Comparison of ENCODE assay signal across 3 worm cellular contexts in genomic region chrII:11155400-11155799, ce11.
A peak's percentile ranks its signal among the peaks of the same experiment; 100 is the strongest.
TF ChIP-seq lines count a peak whose summit lies in the region.

No protein-coding gene starts in this region.

TF ChIP-seq in whole organism, L2 larva, 48 proteins besides CTCF, POLR2A, EP300 and RAD21:
- TF ChIP-seq elt-1 (tag; optimal IDR thresholded peaks at IDR 0.05; lab: Kevin White, UChicago), result no peak
- peak; percentile 8 for TF ChIP-seq fos-1 (tag; optimal IDR thresholded peaks at IDR 0.05; lab: Kevin White, UChicago)

TF ChIP-seq in whole organism, L3 larva, 47 proteins besides CTCF, POLR2A, EP300 and RAD21:
- TF ChIP-seq skn-1 (tag; optimal IDR thresholded peaks at IDR 0.05; lab: Kevin White, UChicago) (no peak), pqm-1 (tag; optimal IDR thresholded peaks at IDR 0.05; lab: Kevin White, UChicago) (no peak), elt-2 (tag; optimal IDR thresholded peaks at IDR 0.05; lab: Kevin White, UChicago) (peak; percentile 60), ztf-4 (tag; optimal IDR thresholded peaks at IDR 0.05; lab: Kevin White, UChicago) (no peak), lin-39 (tag; optimal IDR thresholded peaks at IDR 0.05; lab: Kevin White, UChicago) (no peak), lsy-12 (tag; optimal IDR thresholded peaks at IDR 0.05; lab: Kevin White, UChicago) (no peak), zag-1 (tag; optimal IDR thresholded peaks at IDR 0.05; lab: Kevin White, UChicago) (no peak)
TF ChIP-seq in whole organism, L3 larva: peak in this region for 1.

TF ChIP-seq in whole organism, L4 larva, 104 proteins besides CTCF, POLR2A, EP300 and RAD21:
- TF ChIP-seq hlh-11 (tag; optimal IDR thresholded peaks at IDR 0.05; lab: Kevin White, UChicago), result peak; percentile 8
- TF ChIP-seq vab-7 (GFP tag; IDR thresholded peaks at IDR 0.05; lab: Robert Waterston, UW), result no peak
- no peak for TF ChIP-seq daf-16 (GFP tag; optimal IDR thresholded peaks at IDR 0.05; lab: Kevin White, UChicago)
- TF ChIP-seq daf-16 (tag; optimal IDR thresholded peaks at IDR 0.05; lab: Kevin White, UChicago), result peak; percentile 43
- TF ChIP-seq ama-1 (optimal IDR thresholded peaks at IDR 0.05; lab: Kevin White, UChicago), result no peak
- no peak for TF ChIP-seq daf-19 (GFP tag; conservative IDR thresholded peaks at IDR 0.05; lab: Robert Waterston, UW)
- TF ChIP-seq dmd-6 (GFP tag; IDR thresholded peaks at IDR 0.05; lab: Robert Waterston, UW), result peak; percentile 37
- no peak for TF ChIP-seq rbr-2 (tag; optimal IDR thresholded peaks at IDR 0.05; lab: Kevin White, UChicago)
- peak; percentile 97 for TF ChIP-seq aha-1 (tag; lab: Kevin White, UChicago)
- peak; percentile 14 for TF ChIP-seq hlh-30 (tag; optimal IDR thresholded peaks at IDR 0.05; lab: Kevin White, UChicago; ENCODE audit: insufficient read depth)
- TF ChIP-seq snpc-4 (tag; optimal IDR thresholded peaks at IDR 0.05; lab: Kevin White, UChicago), result no peak
- no peak for TF ChIP-seq spr-1 (tag; optimal IDR thresholded peaks at IDR 0.05; lab: Kevin White, UChicago)
- peak; percentile 4 for TF ChIP-seq dve-1 (tag; optimal IDR thresholded peaks at IDR 0.05; lab: Kevin White, UChicago; ENCODE audit: insufficient read depth)

Comparison
In these comparisons a context has a peak if more than half of its experiments do, and no peak if none do; other contexts are left out.
1. Of the 23 proteins assayed by ChIP-seq in both whole organism, L4 larva and whole organism, L2 larva: peak only in whole organism, L4 larva: none; only in whole organism, L2 larva: fos-1; in both: none; in neither: 22.